Fruit fly (Drosophila melanogaster) Kc167 (cell line): ENCODE results near the gene CG2747.

Experiments
- Myc ChIP-seq: fragments of >200 bp; optimal IDR thresholded peaks from 2 replicates; lab custom pipeline; 2017; ENCODE audit warnings: missing external identifiers
- Sin3A ChIP-seq: fragments of >200 bp; optimal IDR thresholded peaks from 2 replicates; lab custom pipeline; 2018; ENCODE audit warnings: missing external identifiers
- h ChIP-seq: fragments of >200 bp; optimal IDR thresholded peaks from 3 replicates; lab custom pipeline; 2018; ENCODE audit warnings: missing external identifiers
- insv ChIP-seq: fragments of >200 bp; optimal IDR thresholded peaks from 3 replicates; lab custom pipeline; 2018; ENCODE audit warnings: missing external identifiers
- psq ChIP-seq: fragments of >200 bp; optimal IDR thresholded peaks from 2 replicates; lab custom pipeline; 2017; ENCODE audit warnings: missing external identifiers
- ttk ChIP-seq: sonication (Bioruptor generic); optimal IDR thresholded peaks from 2 replicates; lab custom pipeline; 2017; ENCODE audit warnings: missing external identifiers

Gene CG2747

DNA sequence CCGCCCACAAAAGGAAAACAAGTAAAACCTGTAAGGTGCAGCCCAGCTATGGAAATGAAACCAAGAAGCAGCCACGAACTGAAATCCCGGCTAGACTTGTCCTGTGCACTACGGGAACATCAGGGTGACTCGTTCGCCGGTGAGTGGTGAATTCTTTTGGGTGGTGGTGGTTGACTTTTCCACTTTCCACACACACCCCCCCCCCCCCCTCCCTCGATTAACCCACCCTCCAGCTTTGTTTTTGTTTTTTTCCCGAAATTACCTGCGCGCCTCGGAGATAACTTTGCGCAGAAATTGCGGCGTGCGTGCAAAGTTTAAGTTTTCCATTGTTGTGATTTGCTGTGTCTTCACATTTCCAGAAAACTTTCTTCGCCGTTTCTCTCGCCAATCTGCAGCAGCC lies 4.1 kb downstream of the CG2747 start:
- no peak for TF ChIP-seq Sin3A (lab: Kevin White, UChicago)
- no peak for TF ChIP-seq h (lab: Kevin White, UChicago)
- TF ChIP-seq psq (lab: Kevin White, UChicago), result no peak
- no peak for TF ChIP-seq ttk (lab: Kevin White, UChicago)
- TF ChIP-seq insv, result no peak
- no peak for TF ChIP-seq Myc (lab: Kevin White, UChicago)

DNA sequence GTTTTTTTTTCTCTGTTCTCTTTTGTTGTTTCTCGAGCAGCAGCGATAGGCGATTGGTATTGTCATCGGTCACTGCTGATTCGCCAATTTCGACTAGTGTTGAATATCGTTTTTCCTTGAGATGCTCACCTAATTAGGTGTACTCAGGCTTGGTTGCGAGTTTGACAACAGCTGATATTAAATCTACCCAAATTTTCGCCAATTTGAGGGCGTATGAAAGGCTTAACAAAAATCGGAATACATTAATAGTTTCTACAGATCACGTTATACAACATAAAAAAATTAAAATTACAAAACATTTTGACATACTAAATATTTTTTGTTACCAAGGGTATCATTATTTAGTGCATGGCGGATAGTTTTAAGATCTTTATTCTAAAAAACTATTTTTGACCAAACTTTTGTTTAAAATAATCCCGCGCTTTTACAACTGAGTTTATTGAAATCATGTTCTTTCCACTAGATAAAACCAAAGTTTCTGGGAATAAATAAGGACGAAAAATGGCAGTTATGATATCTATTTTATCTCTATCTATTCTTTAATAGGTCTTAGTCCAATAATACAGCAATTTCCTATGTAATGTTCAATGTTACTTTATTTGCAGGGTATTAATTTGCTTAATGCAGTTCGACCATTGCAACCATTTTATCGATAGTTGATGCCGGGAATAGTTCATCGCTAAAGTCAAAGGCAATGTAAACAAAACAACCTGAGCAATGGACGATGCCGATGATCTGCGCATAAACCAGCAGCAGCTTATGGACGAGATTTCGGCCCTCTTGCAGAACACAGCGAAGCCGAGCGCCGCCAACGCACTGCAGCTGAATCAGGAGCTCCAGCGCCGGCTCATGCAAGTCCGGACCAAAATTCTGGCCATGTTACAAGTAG lies 17.2 kb downstream of the CG2747 start, which contains the start of the genes CG10435 and Pbp95:
Gene CG10435 (minus strand): TSS at position 81 of the 889 bp plus-strand sequence.
Gene Pbp95 (plus strand): TSS at position 671 of the 889 bp plus-strand sequence.
- TF ChIP-seq h (lab: Kevin White, UChicago), result no peak
- TF ChIP-seq Sin3A (lab: Kevin White, UChicago), result no peak
- TF ChIP-seq ttk (lab: Kevin White, UChicago), result no peak

DNA sequence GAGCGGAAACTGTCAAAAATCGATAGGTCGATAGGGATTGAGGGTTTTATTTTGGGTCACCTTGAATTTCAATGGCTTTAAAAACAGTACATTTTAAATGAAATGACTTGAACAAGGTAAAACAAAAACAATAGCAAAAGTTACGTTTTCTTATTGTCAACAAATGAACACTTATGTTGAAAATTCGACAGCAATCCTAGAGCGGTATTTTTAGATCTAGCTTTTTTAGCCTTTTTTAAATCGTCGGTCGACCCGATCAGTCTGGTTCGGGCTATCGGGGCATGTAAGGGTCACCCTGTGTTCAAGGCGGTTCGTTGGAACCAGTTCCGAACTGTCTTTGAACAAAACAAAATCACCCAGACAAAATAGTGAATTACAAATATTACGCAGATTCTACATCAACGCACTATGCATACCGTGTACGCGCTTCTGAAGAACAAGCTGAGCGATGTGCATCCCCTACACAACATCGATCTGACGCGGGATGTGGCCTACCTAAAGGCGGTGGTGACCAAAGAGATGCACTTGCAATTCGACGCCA lies 21.4 kb downstream of the CG2747 start, which contains the start of the genes CG11052 and CG3223:
Gene CG11052 (minus strand): TSS at position 218 of the 541 bp plus-strand sequence.
Gene CG3223 (plus strand): TSS at position 321 of the 541 bp plus-strand sequence.
- no peak for TF ChIP-seq ttk (lab: Kevin White, UChicago)
- no peak for TF ChIP-seq h (lab: Kevin White, UChicago)
- no peak for TF ChIP-seq insv
- no peak for TF ChIP-seq psq (lab: Kevin White, UChicago)
- no peak for TF ChIP-seq Myc (lab: Kevin White, UChicago)
- no peak for TF ChIP-seq Sin3A (lab: Kevin White, UChicago)

DNA sequence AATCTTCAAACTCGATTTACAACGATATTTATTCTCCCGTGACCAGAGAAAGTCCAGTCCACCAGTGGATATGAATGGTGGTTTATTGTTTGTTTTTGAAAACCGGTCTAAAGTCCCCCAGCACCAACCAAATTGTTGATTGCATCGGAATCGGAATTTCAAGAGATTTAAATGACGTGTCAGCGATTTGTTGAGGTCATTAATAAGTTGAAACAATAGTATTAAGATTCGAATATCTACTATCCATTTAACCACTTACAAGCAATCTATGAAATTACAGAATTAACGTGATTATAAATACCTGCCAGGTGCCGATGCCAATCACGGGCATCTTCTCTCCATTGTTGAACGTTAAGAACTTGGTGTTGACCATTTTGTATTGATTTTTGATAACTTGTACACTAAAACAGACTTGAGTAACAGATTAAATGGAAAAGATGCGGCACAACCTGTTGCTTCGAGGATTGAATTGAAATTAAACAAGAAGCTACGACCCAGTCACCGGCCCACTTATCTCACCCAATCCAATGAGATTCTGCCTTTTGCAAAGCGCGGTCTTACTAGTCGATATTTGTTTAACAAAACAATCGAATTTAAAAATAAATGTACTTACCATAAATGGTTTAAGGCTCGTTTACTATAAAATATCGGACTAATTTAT lies 22.9 kb downstream of the CG2747 start, which contains the start of gene CG2767:
Gene CG2767 (minus strand): TSS at position 516 of the 661 bp plus-strand sequence.
- TF ChIP-seq insv (no peak), Myc (lab: Kevin White, UChicago) (no peak), Sin3A (lab: Kevin White, UChicago) (no peak), ttk (lab: Kevin White, UChicago) (no peak), h (lab: Kevin White, UChicago) (no peak), psq (lab: Kevin White, UChicago) (no peak)

DNA sequence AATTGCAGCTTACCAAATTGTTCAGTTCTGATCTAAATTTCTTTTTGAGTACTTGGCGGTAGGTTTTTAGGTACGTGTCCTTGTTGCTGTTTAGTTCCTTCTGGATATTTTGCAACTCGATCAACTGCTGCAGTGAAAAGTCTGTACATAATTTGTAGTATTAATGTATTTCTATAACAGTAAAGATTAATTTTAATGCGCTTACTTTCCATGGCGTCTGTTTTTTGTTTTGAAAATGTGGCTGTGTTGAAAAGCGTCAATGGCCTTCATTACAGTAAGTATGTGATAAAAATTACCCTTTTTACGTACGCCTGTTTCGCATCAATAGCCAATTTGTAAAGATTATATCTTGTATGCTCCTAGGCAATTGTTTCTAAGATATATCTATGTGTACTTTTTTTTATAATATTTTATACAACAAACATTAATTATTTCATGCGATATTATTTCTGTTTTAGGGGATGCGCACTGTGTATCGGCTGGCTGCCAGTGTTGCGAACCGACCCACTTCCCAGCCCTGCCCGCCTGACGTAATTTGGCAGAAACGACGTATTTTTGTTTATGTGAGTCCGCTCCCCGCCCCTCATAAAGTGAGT lies 29.4 kb downstream of the CG2747 start, which contains the start of the genes Kmn2 and CG2698:
Gene Kmn2 (minus strand): TSS at position 236 of the 596 bp plus-strand sequence.
Gene CG2698 (plus strand): TSS at position 489 of the 596 bp plus-strand sequence.
- no peak for TF ChIP-seq ttk (lab: Kevin White, UChicago)
- no peak for TF ChIP-seq Sin3A (lab: Kevin White, UChicago)

DNA sequence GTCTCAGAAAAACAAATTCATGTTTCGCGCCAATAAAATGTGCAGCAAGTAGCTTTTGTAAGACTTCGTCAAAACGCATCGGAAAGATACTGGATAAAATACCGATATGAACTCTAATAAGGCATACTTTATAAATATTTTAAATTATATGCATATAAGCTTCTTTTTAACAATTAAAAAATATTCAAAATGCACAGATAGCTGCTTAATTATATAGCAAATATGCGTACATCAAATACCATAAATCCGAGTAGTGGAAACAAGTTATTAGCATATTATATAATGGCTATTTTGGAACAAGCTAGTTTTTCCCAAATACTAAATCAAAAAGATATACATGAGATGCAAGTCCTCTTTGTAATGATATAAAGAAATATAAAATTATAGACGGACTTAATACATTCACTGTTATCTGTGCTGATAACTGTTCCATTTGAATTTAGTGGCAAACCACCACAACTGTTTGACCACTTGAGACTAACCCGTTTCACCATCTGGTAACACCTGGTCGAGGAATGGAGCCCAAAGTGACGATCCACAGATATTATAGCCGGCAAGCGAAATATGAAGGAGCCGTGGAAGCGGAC lies 31.0 kb downstream of the CG2747 start, which contains the start of gene PIG-H:
Gene PIG-H (plus strand): TSS at position 303 of the 587 bp plus-strand sequence.
- no peak for TF ChIP-seq Sin3A (lab: Kevin White, UChicago)
- TF ChIP-seq psq (lab: Kevin White, UChicago), result no peak
- TF ChIP-seq insv, result no peak
- no peak for TF ChIP-seq ttk (lab: Kevin White, UChicago)
- no peak for TF ChIP-seq h (lab: Kevin White, UChicago)
- no peak for TF ChIP-seq Myc (lab: Kevin White, UChicago)

DNA sequence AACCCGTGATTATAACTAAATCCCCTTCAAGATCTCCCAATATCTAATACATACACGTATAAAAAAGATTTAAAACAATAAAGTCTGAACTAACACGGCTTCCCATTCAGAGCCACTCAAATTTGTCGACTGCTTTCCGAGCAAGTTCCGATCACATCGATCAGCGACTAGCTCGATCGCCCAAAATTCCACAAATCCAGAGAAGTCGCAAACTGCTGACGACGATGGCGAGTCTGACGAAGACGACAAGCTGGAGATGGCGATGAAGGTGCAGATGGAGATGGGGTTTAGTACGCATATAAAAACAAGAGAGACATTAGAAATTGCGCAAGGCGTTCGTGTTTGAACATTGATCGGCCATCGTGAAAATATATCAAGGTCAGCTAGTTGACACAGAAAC lies 31.8 kb downstream of the CG2747 start:
- TF ChIP-seq ttk (lab: Kevin White, UChicago), result no peak
- TF ChIP-seq Sin3A (lab: Kevin White, UChicago), result no peak
- no peak for TF ChIP-seq h (lab: Kevin White, UChicago)
- TF ChIP-seq Myc (lab: Kevin White, UChicago), result no peak
- TF ChIP-seq psq (lab: Kevin White, UChicago), result no peak
- TF ChIP-seq insv, result no peak

DNA sequence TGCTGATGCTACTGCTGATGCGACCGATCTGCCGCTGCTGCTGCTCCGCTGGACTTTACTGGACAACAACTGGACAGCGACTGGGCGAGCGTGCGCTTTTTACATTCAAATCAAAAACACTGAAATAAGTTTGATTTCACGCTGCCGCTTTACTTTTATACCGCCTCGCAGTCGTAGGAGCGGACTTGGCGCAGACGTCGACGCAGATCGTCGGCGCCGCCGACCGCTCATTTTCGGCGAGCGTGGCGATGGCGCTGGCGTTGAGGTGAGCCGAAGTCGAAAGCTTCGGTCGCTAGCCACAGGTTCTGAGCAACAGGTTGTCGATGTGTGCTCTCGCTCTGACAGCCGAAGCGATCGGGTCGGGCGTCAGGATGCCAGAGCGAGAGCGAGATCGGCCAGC lies 34.9 kb downstream of the CG2747 start, which contains the start of gene Elovl7:
Gene Elovl7 (minus strand): TSS at position 131 of the 400 bp plus-strand sequence.
- TF ChIP-seq Myc (lab: Kevin White, UChicago), result no peak
- TF ChIP-seq Sin3A (lab: Kevin White, UChicago), result no peak
- TF ChIP-seq h (lab: Kevin White, UChicago), result no peak
- TF ChIP-seq psq (lab: Kevin White, UChicago), result no peak
- no peak for TF ChIP-seq ttk (lab: Kevin White, UChicago)
- no peak for TF ChIP-seq insv

DNA sequence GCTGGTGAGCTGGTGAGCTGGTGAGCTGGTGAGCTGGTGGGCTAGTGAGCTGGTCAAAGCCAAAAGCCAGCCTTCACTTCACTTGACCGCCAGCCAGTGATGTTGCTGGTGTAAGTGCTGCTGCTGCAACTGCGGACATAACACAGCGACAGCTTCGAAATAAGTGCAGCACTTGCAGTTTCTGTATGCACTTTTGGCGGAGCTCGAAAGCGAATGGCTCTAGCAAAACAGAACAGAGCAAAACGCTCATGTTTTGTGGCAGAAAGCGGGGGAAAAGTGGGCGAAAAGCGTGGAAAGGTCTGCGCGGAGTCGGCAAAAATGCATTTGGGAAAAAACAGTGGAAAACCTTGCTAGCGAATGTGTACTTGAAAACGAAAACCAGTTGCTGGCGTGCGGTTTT lies 36.0 kb downstream of the CG2747 start:
- TF ChIP-seq ttk (lab: Kevin White, UChicago), result no peak
- TF ChIP-seq Sin3A (lab: Kevin White, UChicago), result no peak

DNA sequence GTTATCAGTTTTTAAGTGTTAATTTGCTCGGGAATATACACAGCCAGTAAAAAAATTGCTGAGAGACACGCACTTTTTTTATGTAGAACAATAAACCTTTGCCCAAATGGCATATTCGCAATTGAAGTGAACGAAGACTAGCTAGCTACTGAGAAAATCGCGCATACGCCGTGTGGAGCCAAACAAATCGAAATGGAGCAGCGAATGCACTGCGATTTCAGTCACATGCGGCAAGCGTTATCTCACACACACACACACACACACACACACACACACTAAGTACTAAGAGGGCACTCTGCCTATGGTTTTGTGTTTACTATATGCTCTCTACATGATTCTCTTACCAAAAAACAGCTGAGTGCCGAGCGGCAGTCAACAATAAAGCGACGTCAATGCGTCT lies 37.1 kb downstream of the CG2747 start:
- TF ChIP-seq h (lab: Kevin White, UChicago) (no peak), insv (no peak), Sin3A (lab: Kevin White, UChicago) (no peak)

DNA sequence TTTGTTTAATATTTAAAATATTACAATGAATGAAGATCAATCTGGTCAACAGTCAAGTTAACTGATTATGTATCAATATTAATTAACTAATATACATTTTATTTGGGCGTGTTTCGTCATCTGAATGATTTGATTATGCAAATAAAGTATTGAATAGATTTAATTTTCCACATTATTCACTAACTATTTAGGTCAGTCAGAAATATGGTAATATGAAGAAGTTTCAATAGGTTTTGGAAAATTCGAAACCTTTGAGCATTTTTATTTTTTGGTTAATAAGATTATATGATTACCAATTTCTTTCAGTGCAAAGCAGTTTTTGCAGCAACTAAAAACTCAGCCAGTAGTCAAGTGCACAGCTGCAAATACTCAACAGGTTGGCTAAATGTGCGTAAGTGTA lies 38.5 kb downstream of the CG2747 start:
- TF ChIP-seq psq (lab: Kevin White, UChicago) (no peak), Myc (lab: Kevin White, UChicago) (no peak), insv (no peak), h (lab: Kevin White, UChicago) (no peak), Sin3A (lab: Kevin White, UChicago) (no peak), ttk (lab: Kevin White, UChicago) (no peak)
